Worm (Caenorhabditis elegans): ENCODE measurements around the gene kle-2.
"Not testable (repeated sequence)": the region's sequence is repeated elsewhere in the genome, so short reads cannot be mapped to it uniquely, and the experiment has no call there.

The kle-2 gene

ce11 chrIII:7953208-7953607 lies 11.7 kb downstream of the kle-2 start, which contains the start of gene let-754:
let-754 (minus strand) TSS chrIII:7953308.
- no peak for TF ChIP-seq ceh-82 (tag; optimal IDR thresholded peaks at IDR 0.05)
- no peak for TF ChIP-seq lsy-12 (tag; optimal IDR thresholded peaks at IDR 0.05)
- TF ChIP-seq nhr-67 (tag; optimal IDR thresholded peaks at IDR 0.05), result no peak
- TF ChIP-seq snpc-4 (tag; optimal IDR thresholded peaks at IDR 0.05), result no peak
- no peak for TF ChIP-seq pha-4 (tag; optimal IDR thresholded peaks at IDR 0.05)
- no peak for TF ChIP-seq nhr-77 (tag; optimal IDR thresholded peaks at IDR 0.05)

- TF ChIP-seq eor-1 (tag; optimal IDR thresholded peaks at IDR 0.05), result no peak
- TF ChIP-seq mdl-1 (tag; optimal IDR thresholded peaks at IDR 0.05), result no peak
- no peak for TF ChIP-seq snpc-4 (tag; optimal IDR thresholded peaks at IDR 0.05)
- TF ChIP-seq jun-1 (tag; optimal IDR thresholded peaks at IDR 0.05), result no peak
- no peak for TF ChIP-seq nhr-77 (tag; optimal IDR thresholded peaks at IDR 0.05)
- no peak for TF ChIP-seq nhr-11 (tag; optimal IDR thresholded peaks at IDR 0.05)
- no peak for TF ChIP-seq nhr-43 (tag; optimal IDR thresholded peaks at IDR 0.05; ENCODE audit: poor library complexity, severe bottlenecking)
- no peak for TF ChIP-seq ceh-28 (tag; optimal IDR thresholded peaks at IDR 0.05)
These were observed 15.4 kb downstream of the kle-2 start, which contains the start of gene C29E4.9 for ce11 chrIII:7956965-7957364. C29E4.9 (minus strand) TSS chrIII:7957065.

ce11 chrIII:7958085-7958484 lies 16.6 kb downstream of the kle-2 start, which contains the start of gene C29E4.11:
C29E4.11 (minus strand) TSS chrIII:7958114.
- peak; percentile 30 for TF ChIP-seq nhr-23 (tag; optimal IDR thresholded peaks at IDR 0.05)
- TF ChIP-seq snpc-4 (tag; optimal IDR thresholded peaks at IDR 0.05), result no peak
- TF ChIP-seq nfya-1 (tag; optimal IDR thresholded peaks at IDR 0.05; ENCODE audit: insufficient read depth), result peak; percentile 32
- no peak for TF ChIP-seq elt-3 (tag; optimal IDR thresholded peaks at IDR 0.05)
- no peak for TF ChIP-seq pqm-1 (tag; optimal IDR thresholded peaks at IDR 0.05)
- TF ChIP-seq nhr-77 (tag; optimal IDR thresholded peaks at IDR 0.05), result no peak
- no peak for TF ChIP-seq hmg-11 (tag; optimal IDR thresholded peaks at IDR 0.05)
- TF ChIP-seq unc-39 (tag; optimal IDR thresholded peaks at IDR 0.05), result no peak
- no peak for TF ChIP-seq eor-1 (tag; optimal IDR thresholded peaks at IDR 0.05)
- TF ChIP-seq R02D3.7 (tag; optimal IDR thresholded peaks at IDR 0.05), result no peak
- TF ChIP-seq ceh-28 (tag; optimal IDR thresholded peaks at IDR 0.05), result no peak
- TF ChIP-seq ZK546.5 (tag; optimal IDR thresholded peaks at IDR 0.05), result no peak
- no peak for TF ChIP-seq nhr-43 (tag; optimal IDR thresholded peaks at IDR 0.05; ENCODE audit: poor library complexity, severe bottlenecking)
- TF ChIP-seq skn-1 (tag; optimal IDR thresholded peaks at IDR 0.05), result no peak
- no peak for TF ChIP-seq nhr-28 (tag; optimal IDR thresholded peaks at IDR 0.05)
- TF ChIP-seq pha-4 (tag; optimal IDR thresholded peaks at IDR 0.05), result peak; percentile 66
- TF ChIP-seq fkh-2 (tag; optimal IDR thresholded peaks at IDR 0.05), result no peak
- TF ChIP-seq nhr-237 (tag; optimal IDR thresholded peaks at IDR 0.05), result no peak

- not testable (repeated sequence) for TF ChIP-seq lin-39, mdl-1, nhr-237 (tag; optimal IDR thresholded peaks at IDR 0.05)
These were observed 17.5 kb downstream of the kle-2 start, which contains the start of gene F54H12.10 for ce11 chrIII:7958922-7959609. F54H12.10 (minus strand) TSS chrIII:7958972.

- TF ChIP-seq lin-39, lin-15B, R02D3.7 (tag; optimal IDR thresholded peaks at IDR 0.05): not testable (repeated sequence)
These were observed 21.1 kb downstream of the kle-2 start, which contains the start of gene F54H12.4 for ce11 chrIII:7962641-7963040. F54H12.4 (minus strand) TSS chrIII:7962741.

- not testable (repeated sequence) for TF ChIP-seq nhr-28, skn-1, lsy-12 (tag; optimal IDR thresholded peaks at IDR 0.05)
These were observed 22.8 kb downstream of the kle-2 start, which contains the start of gene F54H12.2 for ce11 chrIII:7964281-7964680. F54H12.2 (plus strand) TSS chrIII:7964581.

ce11 chrIII:7969121-7969520 lies 27.6 kb downstream of the kle-2 start, which contains the start of the genes F54H12.8 and F54H12.7:
F54H12.8 (minus strand) TSS chrIII:7969221.
F54H12.7 (plus strand) TSS chrIII:7969349.
- TF ChIP-seq nhr-67 (tag; optimal IDR thresholded peaks at IDR 0.05) (no peak), nfya-1 (tag; optimal IDR thresholded peaks at IDR 0.05; ENCODE audit: insufficient read depth) (no peak), mml-1 (tag; optimal IDR thresholded peaks at IDR 0.05) (no peak), snpc-4 (tag; optimal IDR thresholded peaks at IDR 0.05) (no peak), fos-1 (tag; optimal IDR thresholded peaks at IDR 0.05) (no peak), nhr-76 (tag; optimal IDR thresholded peaks at IDR 0.05) (no peak), mdl-1 (tag; optimal IDR thresholded peaks at IDR 0.05) (no peak), pqm-1 (tag; optimal IDR thresholded peaks at IDR 0.05) (no peak), hmg-11 (tag; optimal IDR thresholded peaks at IDR 0.05) (no peak)
